Worm (Caenorhabditis elegans): ENCODE measurements around the gene F11G11.4.
A peak's percentile ranks its signal among the peaks of the same experiment; 100 is the strongest.

The F11G11.4 gene

ce11 chrII:4881727-4882126 is 21.3 kb downstream of the F11G11.4 start, which contains the start of gene gst-7 (continued):
- TF ChIP-seq zip-2 (tag; optimal IDR thresholded peaks at IDR 0.05) (no peak), ceh-44 (GFP tag; IDR thresholded peaks at IDR 0.05) (no peak), skn-1 (tag; optimal IDR thresholded peaks at IDR 0.05) (no peak), duxl-1 (tag; optimal IDR thresholded peaks at IDR 0.05; ENCODE audit: poor library complexity) (no peak), fkh-10 (GFP tag; optimal IDR thresholded peaks at IDR 0.05) (no peak), daf-19 (GFP tag; conservative IDR thresholded peaks at IDR 0.05) (no peak), pqm-1 (tag; optimal IDR thresholded peaks at IDR 0.05) (peak; percentile 38), dve-1 (tag; optimal IDR thresholded peaks at IDR 0.05; ENCODE audit: insufficient read depth) (peak; percentile 83), set-16 (GFP tag; IDR thresholded peaks at IDR 0.05) (no peak), lin-1 (GFP tag; IDR thresholded peaks at IDR 0.05) (no peak), mdt-29 (GFP tag; IDR thresholded peaks at IDR 0.05) (no peak), dmd-9 (GFP tag; IDR thresholded peaks at IDR 0.05) (no peak), egl-43 (GFP tag; IDR thresholded peaks at IDR 0.05) (no peak), mes-2 (tag; optimal IDR thresholded peaks at IDR 0.05; ENCODE audit: poor library complexity, severe bottlenecking) (peak; percentile 18), unc-62 (GFP tag; optimal IDR thresholded peaks at IDR 0.05 in 1 of 2) (no peak), unc-62 (tag; optimal IDR thresholded peaks at IDR 0.05) (no peak), ztf-7 (tag; optimal IDR thresholded peaks at IDR 0.05) (peak; percentile 5), nhr-6 (tag; optimal IDR thresholded peaks at IDR 0.05) (no peak), nhr-102 (tag; optimal IDR thresholded peaks at IDR 0.05) (peak; percentile 95), daf-12 (tag; optimal IDR thresholded peaks at IDR 0.05) (no peak), ama-1 (optimal IDR thresholded peaks at IDR 0.05) (no peak), aha-1 (tag) (no peak), F49E8.2 (tag; optimal IDR thresholded peaks at IDR 0.05; ENCODE audit: borderline replicate concordance) (no peak), ztf-11 (tag; optimal IDR thresholded peaks at IDR 0.05) (no peak), F26F4.8 (GFP tag; conservative IDR thresholded peaks at IDR 0.05) (no peak), nhr-28 (tag; optimal IDR thresholded peaks at IDR 0.05) (peak; percentile 97), madf-5 (GFP tag; IDR thresholded peaks at IDR 0.05) (no peak)

DNA sequence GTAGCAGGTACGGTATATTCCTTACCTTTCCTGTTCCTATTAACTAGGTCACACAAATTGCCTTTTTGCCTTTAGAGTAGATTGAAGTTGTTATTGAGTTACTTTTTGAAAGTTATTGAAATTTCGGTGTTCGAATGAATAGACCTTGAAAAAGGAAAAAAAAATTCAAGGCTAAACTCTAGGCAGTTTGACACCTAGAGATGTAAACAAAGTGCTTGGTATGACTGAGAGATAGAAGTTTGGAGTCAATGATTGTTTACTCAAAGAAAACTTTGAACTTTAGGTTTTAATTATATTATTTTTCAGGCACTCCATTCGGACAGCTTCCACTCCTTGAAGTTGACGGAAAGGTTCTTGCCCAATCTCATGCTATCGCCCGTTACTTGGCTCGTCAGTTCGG is 22.1 kb downstream of the F11G11.4 start:
- no peak for TF ChIP-seq egl-27 (tag; optimal IDR thresholded peaks at IDR 0.05)
- TF ChIP-seq nhr-77 (tag; optimal IDR thresholded peaks at IDR 0.05): no peak
- TF ChIP-seq sdz-12 (GFP tag; optimal IDR thresholded peaks at IDR 0.05): no peak
- TF ChIP-seq hlh-11 (tag; optimal IDR thresholded peaks at IDR 0.05): no peak
- TF ChIP-seq hif-1 (tag; optimal IDR thresholded peaks at IDR 0.05): no peak
- TF ChIP-seq gei-8 (GFP tag; optimal IDR thresholded peaks at IDR 0.05): no peak
- TF ChIP-seq dve-1 (tag; optimal IDR thresholded peaks at IDR 0.05; ENCODE audit: insufficient read depth): peak; percentile 27
- no peak for TF ChIP-seq F37D6.2 (tag; optimal IDR thresholded peaks at IDR 0.05)
- no peak for TF ChIP-seq daf-16 (GFP tag; optimal IDR thresholded peaks at IDR 0.05)
- TF ChIP-seq daf-16 (tag; optimal IDR thresholded peaks at IDR 0.05): peak; percentile 75
- 0 out of 2 replicates have a peak, but pooled peaks have one; percentile 7 for TF ChIP-seq lim-7 (GFP tag; IDR thresholded peaks at IDR 0.05)
- TF ChIP-seq daf-12 (tag; optimal IDR thresholded peaks at IDR 0.05): no peak
- no peak for TF ChIP-seq fkh-10 (GFP tag; optimal IDR thresholded peaks at IDR 0.05)
- no peak for TF ChIP-seq lir-3 (tag; optimal IDR thresholded peaks at IDR 0.05)
- no peak for TF ChIP-seq attf-4 (tag; optimal IDR thresholded peaks at IDR 0.05)
- no peak for TF ChIP-seq pqm-1 (tag; optimal IDR thresholded peaks at IDR 0.05)
- TF ChIP-seq mxl-3 (GFP tag; optimal IDR thresholded peaks at IDR 0.05): no peak
- TF ChIP-seq lin-15B (tag; optimal IDR thresholded peaks at IDR 0.05): no peak
- TF ChIP-seq aha-1 (tag): peak; percentile 3
- no peak for TF ChIP-seq nhr-76 (tag; optimal IDR thresholded peaks at IDR 0.05)
- TF ChIP-seq zip-2 (tag; optimal IDR thresholded peaks at IDR 0.05): no peak
- no peak for TF ChIP-seq nhr-10 (tag; optimal IDR thresholded peaks at IDR 0.05)
- TF ChIP-seq lin-29 (GFP tag; IDR thresholded peaks at IDR 0.05): no peak
- no peak for TF ChIP-seq F49E8.2 (tag; optimal IDR thresholded peaks at IDR 0.05; ENCODE audit: borderline replicate concordance)
- no peak for TF ChIP-seq ceh-28 (tag; optimal IDR thresholded peaks at IDR 0.05)
